Worm (Caenorhabditis elegans) whole organism, L4 larva: ENCODE data around the gene W04B5.6.

Source experiments
- ZK546.5 ChIP-seq, 2 experiments: sonication (generic microtip); optimal IDR thresholded peaks; 2 replicates each; lab custom pipeline; 2017; ENCODE audit warnings: missing biosample characterization in 2 of 2, missing genetic modification characterization in 2 of 2
- ceh-28 ChIP-seq: fragments of 150-350 bp; optimal IDR thresholded peaks from 2 replicates; lab custom pipeline; 2014; ENCODE audit warnings: missing biosample characterization, missing genetic modification reagents, missing genetic modification characterization
- egl-27 ChIP-seq: sonication (generic microtip); optimal IDR thresholded peaks from 3 replicates; lab custom pipeline; 2017; ENCODE audit warnings: missing biosample characterization, missing genetic modification reagents, missing genetic modification characterization
- egl-43 ChIP-seq: fragments of 200-800 bp; sonication (Bioruptor generic); IDR thresholded peaks from 2 replicates; pipeline ENCODE4 v1.3.6; 2022; ENCODE audit warnings: missing genetic modification reagents, missing genetic modification characterization, missing compliant biosample characterization
- hlh-11 ChIP-seq: fragments of 200-800 bp; sonication (Bioruptor generic); optimal IDR thresholded peaks from 2 replicates; lab custom pipeline; 2018; ENCODE audit warnings: mild to moderate bottlenecking, missing genetic modification characterization, missing compliant biosample characterization
- lin-13 ChIP-seq: fragments of 150-350 bp; optimal IDR thresholded peaks from 2 replicates; lab custom pipeline; 2014; ENCODE audit warnings: missing biosample characterization, missing genetic modification reagents, missing genetic modification characterization
- lin-39 ChIP-seq: fragments of 150-350 bp; optimal IDR thresholded peaks from 2 replicates; lab custom pipeline; 2014; ENCODE audit warnings: missing biosample characterization, missing genetic modification reagents, missing genetic modification characterization
- nhr-102 ChIP-seq: sonication (generic microtip); optimal IDR thresholded peaks from 2 replicates; lab custom pipeline; 2016; ENCODE audit warnings: mild to moderate bottlenecking, missing genetic modification characterization, moderate library complexity, missing compliant biosample characterization
- nhr-25 ChIP-seq: sonication (generic microtip); optimal IDR thresholded peaks from 2 replicates; lab custom pipeline; 2017; ENCODE audit warnings: missing genetic modification characterization, mild to moderate bottlenecking, missing compliant biosample characterization, antibody characterized with exemption, moderate library complexity, borderline replicate concordance; ENCODE audit not compliant: insufficient read depth
- php-3 ChIP-seq: fragments of 200-800 bp; sonication (Bioruptor generic); IDR thresholded peaks from 2 replicates; pipeline ENCODE4 v1.3.6; 2022; ENCODE audit warnings: missing genetic modification reagents, missing genetic modification characterization, missing compliant biosample characterization
- pqm-1 ChIP-seq: sonication (generic microtip); optimal IDR thresholded peaks from 2 replicates; lab custom pipeline; 2017; ENCODE audit warnings: missing biosample characterization, missing genetic modification characterization
- snpc-4 ChIP-seq: fragments of 150-350 bp; optimal IDR thresholded peaks from 2 replicates; lab custom pipeline; 2014; ENCODE audit warnings: missing biosample characterization, missing genetic modification characterization
- unc-62 ChIP-seq, 3 experiments: fragments of 150-350 bp in 1 of 3; sonication (generic microtip); optimal IDR thresholded peaks in 2 of 3; peaks in 1 of 3; 1 replicate in 1 of 3; 2 replicates in 2 of 3; lab custom pipeline; 2014 to 2017; ENCODE audit warnings: missing biosample characterization in 3 of 3, missing genetic modification characterization in 3 of 3, missing genetic modification reagents in 3 of 3, missing genotype in 1 of 3
- ztf-7 ChIP-seq: fragments of 150-350 bp; optimal IDR thresholded peaks from 2 replicates; lab custom pipeline; 2014; ENCODE audit warnings: missing biosample characterization, missing genetic modification characterization

ce11 chrIII:2468202-2468601 lies 32.9 kb upstream of the W04B5.6 start, which contains the start of the genes E02H9.9 and E02H9.1:
- TF ChIP-seq unc-62 (GFP tag; optimal IDR thresholded peaks at IDR 0.05 in 1 of 2; lab: Kevin White, UChicago) (no peak), unc-62 (tag; optimal IDR thresholded peaks at IDR 0.05; lab: Kevin White, UChicago) (no peak), nhr-102 (tag; lab: Kevin White, UChicago) (no peak), lin-39 (tag; lab: Kevin White, UChicago) (no peak), ztf-7 (tag; lab: Kevin White, UChicago) (no peak), egl-27 (tag; lab: Kevin White, UChicago) (no peak), php-3 (GFP tag; lab: Robert Waterston, UW) (no peak), ceh-28 (no peak), lin-13 (no peak), nhr-25 (tag; lab: Kevin White, UChicago) (no peak), snpc-4 (tag; lab: Kevin White, UChicago) (no peak), pqm-1 (tag; lab: Kevin White, UChicago) (no peak), ZK546.5 (tag; optimal IDR thresholded peaks at IDR 0.05; lab: Kevin White, UChicago) (no peak), hlh-11 (no peak), egl-43 (GFP tag; lab: Robert Waterston, UW) (no peak)
